Worm (Caenorhabditis elegans) whole organism, L1 larva: Measurements from ENCODE around the gene aagr-4.

Experiments used
- elt-2 ChIP-seq: sonication (generic microtip); optimal IDR thresholded peaks from 2 replicates; lab custom pipeline; 2016; ENCODE audit warnings: missing genetic modification characterization, mild to moderate bottlenecking, inconsistent platforms, missing compliant biosample characterization, missing genetic modification reagents
- fos-1 ChIP-seq: fragments of 150-350 bp; optimal IDR thresholded peaks from 2 replicates; lab custom pipeline; 2014; ENCODE audit warnings: missing biosample characterization, missing genetic modification characterization
- hlh-17 ChIP-seq: fragments of 200-800 bp; sonication (Bioruptor generic); optimal IDR thresholded peaks from 2 replicates; lab custom pipeline; 2018; ENCODE audit warnings: missing genetic modification characterization, mild to moderate bottlenecking, missing compliant biosample characterization, moderate library complexity, borderline replicate concordance
- hpl-2 ChIP-seq: fragments of 150-350 bp; optimal IDR thresholded peaks from 2 replicates; lab custom pipeline; 2014; ENCODE audit warnings: missing biosample characterization, missing genetic modification reagents, missing genetic modification characterization
- lin-35 ChIP-seq, 2 experiments: fragments of 150-350 bp; optimal IDR thresholded peaks; 2 replicates each; lab custom pipeline; 2014; ENCODE audit warnings: missing biosample characterization in 2 of 2, missing genetic modification characterization in 2 of 2, missing genetic modification reagents in 2 of 2
- nhr-76 ChIP-seq: sonication (generic microtip); optimal IDR thresholded peaks from 2 replicates; lab custom pipeline; 2017; ENCODE audit warnings: missing biosample characterization, missing genetic modification characterization
- pag-3 ChIP-seq: sonication (generic microtip); optimal IDR thresholded peaks from 2 replicates; lab custom pipeline; 2017; ENCODE audit warnings: missing genetic modification characterization, mild to moderate bottlenecking, missing compliant biosample characterization, antibody characterized with exemption, borderline replicate concordance; ENCODE audit not compliant: insufficient read depth
- unc-30 ChIP-seq: sonication (generic microtip); optimal IDR thresholded peaks from 2 replicates; lab custom pipeline; 2017; ENCODE audit warnings: missing biosample characterization, missing genetic modification characterization

DNA sequence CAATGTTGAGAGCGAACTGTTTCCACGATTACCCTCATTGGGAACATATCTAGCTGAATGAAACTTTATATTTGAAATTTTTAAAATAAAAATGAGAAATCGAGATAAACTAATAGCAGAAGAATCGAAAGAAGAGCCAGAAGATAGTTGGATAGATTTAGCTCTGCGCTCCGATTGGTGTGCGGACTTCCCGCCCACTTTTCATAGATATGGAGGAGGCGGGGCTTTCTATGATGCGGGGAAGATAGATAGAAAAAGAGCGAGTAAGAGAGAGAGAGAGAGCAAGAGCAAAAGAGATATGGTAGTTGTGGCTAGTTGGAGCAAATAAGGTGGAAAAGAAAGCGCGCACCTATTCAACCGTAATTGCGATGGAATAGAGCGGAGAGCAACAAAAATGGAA, 26.7 kb upstream of the aagr-4 start, which contains the start of gene dve-1:
- TF ChIP-seq nhr-76 (tag; lab: Kevin White, UChicago): no peak
- TF ChIP-seq unc-30 (tag; lab: Kevin White, UChicago): no peak
- no peak for TF ChIP-seq elt-2 (tag; lab: Kevin White, UChicago)
- TF ChIP-seq pag-3 (tag; lab: Kevin White, UChicago): no peak
- TF ChIP-seq lin-35 (GFP tag; optimal IDR thresholded peaks at IDR 0.05; lab: Kevin White, UChicago): no peak
- no peak for TF ChIP-seq hpl-2 (GFP tag; lab: Kevin White, UChicago)
- no peak for TF ChIP-seq hlh-17 (GFP tag; lab: Kevin White, UChicago)
- TF ChIP-seq fos-1 (tag; lab: Kevin White, UChicago): no peak
